Worm (Caenorhabditis elegans): Measurements from ENCODE around the gene T16H12.9.
A peak's percentile ranks its signal among the peaks of the same experiment; 100 is the strongest.

The T16H12.9 gene

ce11 chrIII:10123586-10124233 lies 14.6 kb downstream of the T16H12.9 start, which contains the start of gene ttll-4:
Gene ttll-4 (plus strand): TSS chrIII:10124183.
- TF ChIP-seq lin-13 (GFP tag; optimal IDR thresholded peaks at IDR 0.05) (peak; percentile 53), lin-14 (GFP tag; optimal IDR thresholded peaks at IDR 0.05) (peak; percentile 82), unc-98 (GFP tag; IDR thresholded peaks at IDR 0.05) (peak; percentile 72), jun-1 (tag; optimal IDR thresholded peaks at IDR 0.05) (no peak), snu-23 (GFP tag; optimal IDR thresholded peaks at IDR 0.05) (peak; percentile 58), lir-3 (tag; optimal IDR thresholded peaks at IDR 0.05; ENCODE audit: poor library complexity) (peak; percentile 71), lin-39 (tag; optimal IDR thresholded peaks at IDR 0.05) (no peak), rnt-1 (tag; optimal IDR thresholded peaks at IDR 0.05) (peak; percentile 85), C04F5.9 (tag; optimal IDR thresholded peaks at IDR 0.05) (no peak), Y116A8C.19 (tag; optimal IDR thresholded peaks at IDR 0.05; ENCODE audit: borderline replicate concordance) (no peak), fkh-10 (GFP tag; optimal IDR thresholded peaks at IDR 0.05) (peak; percentile 48), nhr-19 (GFP tag; conservative IDR thresholded peaks at IDR 0.05) (peak; percentile 61), dsc-1 (tag; optimal IDR thresholded peaks at IDR 0.05) (peak; percentile 71), isw-1 (GFP tag; IDR thresholded peaks at IDR 0.05) (peak; percentile 78), aha-1 (tag; optimal IDR thresholded peaks at IDR 0.05) (no peak), snpc-4 (tag; optimal IDR thresholded peaks at IDR 0.05) (no peak), nhr-20 (tag; optimal IDR thresholded peaks at IDR 0.05) (peak; percentile 36), ama-1 (optimal IDR thresholded peaks at IDR 0.05) (no peak), pax-3 (tag; optimal IDR thresholded peaks at IDR 0.05) (peak; percentile 29), elt-3 (tag; optimal IDR thresholded peaks at IDR 0.05) (no peak), mab-9 (GFP tag; IDR thresholded peaks at IDR 0.05) (peak; percentile 58; the same call in 1 of the 2 replicates), lin-15B (tag; optimal IDR thresholded peaks at IDR 0.05) (peak; percentile 64), lsy-2 (tag; optimal IDR thresholded peaks at IDR 0.05) (peak; percentile 43 to 55), tbx-2 (tag; optimal IDR thresholded peaks at IDR 0.05) (peak; percentile 59), nhr-71 (tag; optimal IDR thresholded peaks at IDR 0.05) (peak; percentile 81), F16B12.6 (tag; optimal IDR thresholded peaks at IDR 0.05) (no peak), ceh-88 (GFP tag; IDR thresholded peaks at IDR 0.05) (peak; percentile 35; the same call in 1 of the 2 replicates), nhr-47 (tag; optimal IDR thresholded peaks at IDR 0.05) (peak; percentile 72), ztf-11 (tag; optimal IDR thresholded peaks at IDR 0.05) (peak in 1 of 2 experiments; percentile 67), egl-13 (tag; optimal IDR thresholded peaks at IDR 0.05) (peak; percentile 59), fkh-4 (tag; optimal IDR thresholded peaks at IDR 0.05; ENCODE audit: borderline replicate concordance) (peak; percentile 29), ztf-4 (tag; optimal IDR thresholded peaks at IDR 0.05) (no peak), sup-37 (GFP tag; optimal IDR thresholded peaks at IDR 0.05) (no peak), fkh-8 (tag; optimal IDR thresholded peaks at IDR 0.05) (peak; percentile 56), nhr-90 (tag; optimal IDR thresholded peaks at IDR 0.05; ENCODE audit: poor library complexity) (peak; percentile 31), ceh-8 (GFP tag; optimal IDR thresholded peaks at IDR 0.05) (no peak), nhr-28 (tag; optimal IDR thresholded peaks at IDR 0.05) (no peak), tlp-1 (tag; optimal IDR thresholded peaks at IDR 0.05) (no peak), mep-1 (tag; optimal IDR thresholded peaks at IDR 0.05) (no peak), pag-3 (tag; optimal IDR thresholded peaks at IDR 0.05; ENCODE audit: borderline replicate concordance, insufficient read depth) (no peak), dpl-1 (GFP tag; optimal IDR thresholded peaks at IDR 0.05) (peak in 2 of 3 experiments; percentile 0 to 48), sptf-1 (tag; optimal IDR thresholded peaks at IDR 0.05) (no peak), efl-1 (optimal IDR thresholded peaks at IDR 0.05) (peak; percentile 69 to 81), efl-1 (GFP tag; optimal IDR thresholded peaks at IDR 0.05 in 1 of 2) (peak; percentile 47 to 80), ceh-82 (tag; optimal IDR thresholded peaks at IDR 0.05) (peak; percentile 34 to 53 (median 46)), unc-86 (tag; optimal IDR thresholded peaks at IDR 0.05) (peak; percentile 72), hpl-2 (GFP tag; optimal IDR thresholded peaks at IDR 0.05) (no peak), vab-15 (tag; optimal IDR thresholded peaks at IDR 0.05) (peak; percentile 34), xbp-1 (tag; optimal IDR thresholded peaks at IDR 0.05) (peak; percentile 57), swsn-7 (tag; optimal IDR thresholded peaks at IDR 0.05) (peak; percentile 65), lin-35 (GFP tag; optimal IDR thresholded peaks at IDR 0.05) (peak in 1 of 2 experiments; percentile 15)
